Worm (Caenorhabditis elegans): ENCODE measurements around the gene bgal-1.

ce11 chrV:11241580-11241979 lies 15.8 kb upstream of the bgal-1 start, which contains the start of gene pgap-1:
- no peak for TF ChIP-seq zag-1 (tag; optimal IDR thresholded peaks at IDR 0.05)
- no peak for TF ChIP-seq elt-3 (tag; optimal IDR thresholded peaks at IDR 0.05)
- no peak for TF ChIP-seq snpc-4 (tag; optimal IDR thresholded peaks at IDR 0.05)
- TF ChIP-seq sem-4 (tag; optimal IDR thresholded peaks at IDR 0.05), result no peak
- TF ChIP-seq egl-27 (tag; optimal IDR thresholded peaks at IDR 0.05), result no peak
- no peak for TF ChIP-seq ztf-11 (tag; optimal IDR thresholded peaks at IDR 0.05)
- TF ChIP-seq unc-39 (tag; optimal IDR thresholded peaks at IDR 0.05), result no peak
- no peak for TF ChIP-seq lin-39 (tag; optimal IDR thresholded peaks at IDR 0.05)
- no peak for TF ChIP-seq R02D3.7 (tag; optimal IDR thresholded peaks at IDR 0.05)
- TF ChIP-seq nhr-77 (tag; optimal IDR thresholded peaks at IDR 0.05), result no peak

Measured in whole organism, L2 larva.